Worm (Caenorhabditis elegans) whole organism, young adult: Measurements from ENCODE around the gene F56C3.1.
A peak's percentile ranks its signal among the peaks of the same experiment; 100 is the strongest.
"Not testable (repeated sequence)": the region's sequence is repeated elsewhere in the genome, so short reads cannot be mapped to it uniquely, and the experiment has no call there.

Experiments used
- B0019.2 ChIP-seq: fragments of 200-800 bp; sonication (Bioruptor generic); conservative IDR thresholded peaks from 2 replicates; pipeline ENCODE4 v1.3.6; 2022; ENCODE audit warnings: missing genetic modification reagents, missing genetic modification characterization, missing compliant biosample characterization
- C17E4.6 ChIP-seq: fragments of 200-800 bp; sonication (Bioruptor generic); IDR thresholded peaks from 2 replicates; pipeline ENCODE4 v1.3.6; 2022; ENCODE audit warnings: missing genetic modification reagents, missing genetic modification characterization, missing compliant biosample characterization
- D2030.7 ChIP-seq: fragments of 200-800 bp; sonication (Bioruptor generic); IDR thresholded peaks from 2 replicates; pipeline ENCODE4 v1.3.6; 2022; ENCODE audit warnings: missing genetic modification reagents, missing genetic modification characterization, missing compliant biosample characterization
- Y53G8AR.9 ChIP-seq: fragments of 200-800 bp; sonication (Bioruptor generic); conservative IDR thresholded peaks from 2 replicates; pipeline ENCODE4 v1.3.6; 2022; ENCODE audit warnings: missing genetic modification reagents, missing genetic modification characterization, missing compliant biosample characterization
- Y56A3A.18 ChIP-seq: fragments of 200-800 bp; sonication (Bioruptor generic); IDR thresholded peaks from 2 replicates; pipeline ENCODE4 v1.3.6; 2022; ENCODE audit warnings: missing genetic modification reagents, missing genetic modification characterization, missing compliant biosample characterization
- Y79H2A.3 ChIP-seq: fragments of 200-800 bp; sonication (Bioruptor generic); conservative IDR thresholded peaks from 2 replicates; pipeline ENCODE4 v1.3.6; 2022; ENCODE audit warnings: missing genetic modification reagents, missing genetic modification characterization, missing compliant biosample characterization
- Y95B8A.8 ChIP-seq: fragments of 200-800 bp; sonication (Bioruptor generic); IDR thresholded peaks from 2 replicates; pipeline ENCODE4 v1.3.6; 2022; ENCODE audit warnings: missing genetic modification reagents, missing genetic modification characterization, missing compliant biosample characterization
- aptf-2 ChIP-seq: fragments of 200-800 bp; sonication (Bioruptor generic); conservative IDR thresholded peaks from 2 replicates; pipeline ENCODE4 v1.3.6; 2022; ENCODE audit warnings: missing genetic modification reagents, missing genetic modification characterization, missing compliant biosample characterization
- aptf-3 ChIP-seq: fragments of 200-800 bp; sonication (Bioruptor generic); IDR thresholded peaks from 2 replicates; pipeline ENCODE4 v1.3.6; 2022; ENCODE audit warnings: missing genetic modification characterization, missing compliant biosample characterization
- attf-3 ChIP-seq: fragments of 200-800 bp; sonication (Bioruptor generic); conservative IDR thresholded peaks from 2 replicates; pipeline ENCODE4 v1.3.6; 2022; ENCODE audit warnings: missing genetic modification reagents, missing genetic modification characterization, missing compliant biosample characterization
- attf-6 ChIP-seq: fragments of 200-800 bp; sonication (Bioruptor generic); IDR thresholded peaks from 2 replicates; pipeline ENCODE4 v1.3.6; 2022; ENCODE audit warnings: missing genetic modification reagents, missing genetic modification characterization, missing compliant biosample characterization
- bed-1 ChIP-seq: fragments of 200-800 bp; sonication (Bioruptor generic); IDR thresholded peaks from 2 replicates; pipeline ENCODE4 v1.3.6; 2022; ENCODE audit warnings: missing genetic modification reagents, missing genetic modification characterization, missing compliant biosample characterization
- cebp-1 ChIP-seq, 2 experiments: fragments of 200-800 bp in 1 of 2; sonication (Bioruptor generic) in 1 of 2; sonication (generic microtip) in 1 of 2; IDR thresholded peaks in 1 of 2; optimal IDR thresholded peaks in 1 of 2; 2 replicates each; pipeline versions ENCODE4 v1.3.6 to Lab custom; 2017 to 2022; ENCODE audit warnings: missing compliant biosample characterization in 2 of 2, missing genetic modification characterization in 2 of 2, mild to moderate bottlenecking in 1 of 2, missing genetic modification reagents in 1 of 2, moderate library complexity in 1 of 2
- cebp-2 ChIP-seq: fragments of 200-800 bp; sonication (Bioruptor generic); IDR thresholded peaks from 2 replicates; pipeline ENCODE4 v1.3.6; 2022; ENCODE audit warnings: missing genetic modification characterization, missing compliant biosample characterization
- ceh-100 ChIP-seq: fragments of 200-800 bp; sonication (Bioruptor generic); IDR thresholded peaks from 2 replicates; pipeline ENCODE4 v1.3.6; 2022; ENCODE audit warnings: missing genetic modification reagents, missing genetic modification characterization, missing compliant biosample characterization
- ceh-40 ChIP-seq: fragments of 200-800 bp; sonication (Bioruptor generic); IDR thresholded peaks from 2 replicates; pipeline ENCODE4 v1.3.6; 2022; ENCODE audit warnings: missing genetic modification characterization, missing compliant biosample characterization
- ceh-58 ChIP-seq: fragments of 200-800 bp; sonication (Bioruptor generic); IDR thresholded peaks from 2 replicates; pipeline ENCODE4 v1.3.6; 2022; ENCODE audit warnings: missing genetic modification characterization, missing compliant biosample characterization
- ceh-91 ChIP-seq: fragments of 200-800 bp; sonication (Bioruptor generic); IDR thresholded peaks from 2 replicates; pipeline ENCODE4 v1.3.6; 2022; ENCODE audit warnings: missing genetic modification reagents, missing genetic modification characterization, missing compliant biosample characterization
- dox-1 ChIP-seq: fragments of 200-800 bp; sonication (Bioruptor generic); IDR thresholded peaks from 2 replicates; pipeline ENCODE4 v1.3.6; 2022; ENCODE audit warnings: missing genetic modification reagents, missing genetic modification characterization, missing compliant biosample characterization
- egl-18 ChIP-seq: fragments of 200-800 bp; sonication (Bioruptor generic); IDR thresholded peaks from 2 replicates; pipeline ENCODE4 v1.3.6; 2022; ENCODE audit warnings: missing genetic modification reagents, missing genetic modification characterization, missing compliant biosample characterization
- egl-44 ChIP-seq: fragments of 200-800 bp; sonication (Bioruptor generic); IDR thresholded peaks from 2 replicates; pipeline ENCODE4 v1.3.6; 2022; ENCODE audit warnings: missing genetic modification reagents, missing genetic modification characterization, missing compliant biosample characterization
- egrh-3 ChIP-seq: fragments of 200-800 bp; sonication (Bioruptor generic); IDR thresholded peaks from 2 replicates; pipeline ENCODE4 v1.3.6; 2022; ENCODE audit warnings: missing genetic modification reagents, missing genetic modification characterization, missing compliant biosample characterization
- ekl-4 ChIP-seq: fragments of 200-800 bp; sonication (Bioruptor generic); IDR thresholded peaks from 2 replicates; pipeline ENCODE4 v1.3.6; 2022; ENCODE audit warnings: missing genetic modification reagents, missing genetic modification characterization, missing compliant biosample characterization
- hmg-1.2 ChIP-seq: fragments of 200-800 bp; sonication (Bioruptor generic); IDR thresholded peaks from 2 replicates; pipeline ENCODE4 v1.3.6; 2022; ENCODE audit warnings: missing genetic modification reagents, missing genetic modification characterization, missing compliant biosample characterization
- hmg-20 ChIP-seq: fragments of 200-800 bp; sonication (Bioruptor generic); IDR thresholded peaks from 2 replicates; pipeline ENCODE4 v1.3.6; 2022; ENCODE audit warnings: missing genetic modification reagents, missing genetic modification characterization, missing compliant biosample characterization
- hsf-1 ChIP-seq: fragments of 200-800 bp; sonication (Bioruptor generic); IDR thresholded peaks from 2 replicates; pipeline ENCODE4 v1.3.6; 2022; ENCODE audit warnings: missing genetic modification reagents, missing genetic modification characterization, missing compliant biosample characterization
- lag-1 ChIP-seq: fragments of 200-800 bp; sonication (Bioruptor generic); IDR thresholded peaks from 2 replicates; pipeline ENCODE4 v1.3.6; 2022; ENCODE audit warnings: missing genetic modification reagents, missing genetic modification characterization, missing compliant biosample characterization
- let-526 ChIP-seq: fragments of 200-800 bp; sonication (Bioruptor generic); IDR thresholded peaks from 2 replicates; pipeline ENCODE4 v1.3.6; 2022; ENCODE audit warnings: missing genetic modification reagents, missing genetic modification characterization, missing compliant biosample characterization
- madf-3 ChIP-seq: fragments of 200-800 bp; sonication (Bioruptor generic); IDR thresholded peaks from 2 replicates; pipeline ENCODE4 v1.3.6; 2022; ENCODE audit warnings: missing genetic modification reagents, missing genetic modification characterization, missing compliant biosample characterization
- madf-6 ChIP-seq: fragments of 200-800 bp; sonication (Bioruptor generic); IDR thresholded peaks from 2 replicates; pipeline ENCODE4 v1.3.6; 2022; ENCODE audit warnings: missing genetic modification reagents, missing genetic modification characterization, missing compliant biosample characterization
- mcd-1 ChIP-seq: fragments of 200-800 bp; sonication (Bioruptor generic); IDR thresholded peaks from 2 replicates; pipeline ENCODE4 v1.3.6; 2022; ENCODE audit warnings: missing genetic modification reagents, missing genetic modification characterization, missing compliant biosample characterization
- nfya-2 ChIP-seq: fragments of 200-800 bp; sonication (Bioruptor generic); IDR thresholded peaks from 2 replicates; pipeline ENCODE4 v1.3.6; 2022; ENCODE audit warnings: missing genetic modification reagents, missing genetic modification characterization, missing compliant biosample characterization
- nfyb-1 ChIP-seq: fragments of 200-800 bp; sonication (Bioruptor generic); IDR thresholded peaks from 2 replicates; pipeline ENCODE4 v1.3.6; 2022; ENCODE audit warnings: missing genetic modification reagents, missing genetic modification characterization, missing compliant biosample characterization
- nhr-80 ChIP-seq: sonication (generic microtip); optimal IDR thresholded peaks from 2 replicates; lab custom pipeline; 2016; ENCODE audit warnings: missing genetic modification characterization, missing compliant biosample characterization
- pbrm-1 ChIP-seq: fragments of 200-800 bp; sonication (Bioruptor generic); IDR thresholded peaks from 2 replicates; pipeline ENCODE4 v1.3.6; 2022; ENCODE audit warnings: missing genetic modification reagents, missing genetic modification characterization, missing compliant biosample characterization
- rcor-1 ChIP-seq: fragments of 200-800 bp; sonication (Bioruptor generic); IDR thresholded peaks from 2 replicates; pipeline ENCODE4 v1.3.6; 2022; ENCODE audit warnings: missing genetic modification reagents, missing genetic modification characterization, missing compliant biosample characterization
- rec-8 ChIP-seq, 2 experiments: sonication (generic microtip); optimal IDR thresholded peaks; 2 replicates each; lab custom pipeline; 2016; ENCODE audit warnings: mild to moderate bottlenecking in 2 of 2, missing genetic modification characterization in 2 of 2, missing genetic modification reagents in 2 of 2, missing genotype in 2 of 2, missing biosample characterization in 1 of 2, missing compliant biosample characterization in 1 of 2, moderate library complexity in 1 of 2
- snpc-1.3 ChIP-seq: sonication (generic microtip); optimal IDR thresholded peaks from 2 replicates; lab custom pipeline; 2017; ENCODE audit warnings: missing genetic modification characterization, mild to moderate bottlenecking, missing compliant biosample characterization, antibody characterized with exemption, moderate library complexity, missing genotype, missing genetic modification reagents; ENCODE audit not compliant: insufficient read depth
- snpc-4 ChIP-seq, 5 experiments: fragments of 150-350 bp in 1 of 5; sonication (generic microtip) in 4 of 5; optimal IDR thresholded peaks; 2 replicates each; lab custom pipeline; 2014 to 2018; ENCODE audit warnings: missing genetic modification characterization in 5 of 5, missing biosample characterization in 3 of 5, antibody characterized with exemption in 2 of 5, mild to moderate bottlenecking in 2 of 5, missing compliant biosample characterization in 2 of 5, missing genotype in 2 of 5, moderate library complexity in 2 of 5, missing genetic modification reagents in 1 of 5
- zfh-2 ChIP-seq: fragments of 200-800 bp; sonication (Bioruptor generic); conservative IDR thresholded peaks from 2 replicates; pipeline ENCODE4 v1.3.6; 2022; ENCODE audit warnings: missing genetic modification reagents, missing genetic modification characterization, missing compliant biosample characterization
- ztf-25 ChIP-seq: fragments of 200-800 bp; sonication (Bioruptor generic); IDR thresholded peaks from 2 replicates; pipeline ENCODE4 v1.3.6; 2022; ENCODE audit warnings: missing genetic modification reagents, missing genetic modification characterization, missing compliant biosample characterization
- ztf-28 ChIP-seq: fragments of 200-800 bp; sonication (Bioruptor generic); IDR thresholded peaks from 2 replicates; pipeline ENCODE4 v1.3.6; 2022; ENCODE audit warnings: missing genetic modification reagents, missing genetic modification characterization, missing compliant biosample characterization
- ztf-6 ChIP-seq: fragments of 200-800 bp; sonication (Bioruptor generic); IDR thresholded peaks from 2 replicates; pipeline ENCODE4 v1.3.6; 2022; ENCODE audit warnings: missing genetic modification reagents, missing genetic modification characterization, missing compliant biosample characterization

F56C3.1 gene

DNA sequence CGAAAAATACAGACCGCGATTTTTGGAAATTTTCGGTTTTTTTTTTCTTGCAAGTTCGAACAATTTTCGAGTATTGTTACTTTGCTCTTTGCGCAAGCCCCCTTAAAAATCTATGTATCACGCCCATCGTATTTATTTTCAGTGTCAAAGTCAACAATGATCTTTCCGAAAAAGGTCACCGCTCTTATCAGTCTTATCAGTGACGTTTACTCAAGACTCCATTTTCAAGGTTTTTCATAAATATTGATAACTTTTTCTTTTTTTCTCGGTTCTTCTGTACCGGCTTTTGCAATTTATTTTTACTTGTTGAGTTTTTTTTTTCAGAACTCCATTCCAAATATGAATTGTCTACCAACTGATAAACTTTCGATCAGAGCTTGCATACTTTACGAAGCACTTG lies 15.4 kb upstream of the F56C3.1 start, which contains the start of gene fbxa-190:
Gene fbxa-190 (plus strand): TSS at position 325 of the 400 bp plus-strand sequence.
- peak; percentile 51 for TF ChIP-seq nhr-80 (tag; lab: Kevin White, UChicago)
- TF ChIP-seq cebp-2: no peak

DNA sequence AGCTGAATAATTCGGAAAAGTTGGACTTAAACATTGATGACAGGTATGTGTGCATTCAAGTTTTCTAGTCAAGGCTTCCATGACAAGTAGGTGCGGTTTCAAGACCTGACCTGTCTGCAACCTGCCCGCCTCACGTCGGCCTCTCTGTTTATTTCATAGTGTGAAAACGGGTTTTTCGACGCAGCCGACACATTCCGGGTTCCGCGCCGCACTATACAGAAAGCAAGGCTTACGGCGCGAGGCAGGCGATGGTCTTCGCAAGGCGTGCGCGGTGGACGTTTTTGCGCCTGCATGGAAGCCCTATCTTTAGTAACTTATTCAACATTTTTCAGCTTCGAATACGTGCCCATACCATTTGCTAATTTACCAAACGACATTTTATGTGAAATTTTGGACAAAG lies 14.7 kb upstream of the F56C3.1 start:
- TF ChIP-seq Y79H2A.3: no peak
- peak; percentile 29; the same call in 1 of the 2 replicates for TF ChIP-seq hmg-1.2 (GFP tag; lab: Robert Waterston, UW)
- TF ChIP-seq madf-3 (GFP tag; lab: Robert Waterston, UW): no peak
- peak; percentile 63 for TF ChIP-seq zfh-2 (GFP tag; lab: Robert Waterston, UW)
- no peak for TF ChIP-seq snpc-1.3 (tag; lab: Kevin White, UChicago)
- TF ChIP-seq nhr-80 (tag; lab: Kevin White, UChicago): no peak
- TF ChIP-seq rec-8 (tag; optimal IDR thresholded peaks at IDR 0.05; lab: Kevin White, UChicago): no peak
- no peak for TF ChIP-seq snpc-4 (GFP tag; optimal IDR thresholded peaks at IDR 0.05; lab: Kevin White, UChicago)
- peak in 2 of 4 experiments; percentile 83 to 89 for TF ChIP-seq snpc-4 (tag; optimal IDR thresholded peaks at IDR 0.05; lab: Kevin White, UChicago)
- TF ChIP-seq aptf-2 (GFP tag; lab: Robert Waterston, UW): no peak

DNA sequence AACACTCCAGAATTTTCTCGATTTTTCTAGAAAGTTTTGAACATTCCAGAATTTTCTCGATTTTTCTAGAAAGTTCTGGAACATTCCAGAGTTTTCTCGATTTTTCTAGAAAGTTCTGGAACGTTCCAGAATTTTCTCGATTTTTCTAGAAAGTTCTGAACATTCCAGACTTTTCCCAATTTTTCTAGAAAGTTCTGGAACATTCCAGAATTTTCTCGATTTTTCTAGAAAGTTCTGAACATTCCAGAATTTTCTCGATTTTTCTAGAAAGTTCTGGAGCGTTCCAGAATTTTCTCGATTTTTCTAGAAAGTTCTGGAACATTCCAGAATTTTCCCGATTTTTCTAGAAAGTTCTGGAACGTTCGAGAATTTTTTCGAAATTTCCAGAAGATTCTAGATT lies 12.0 kb upstream of the F56C3.1 start:
- TF ChIP-seq egl-18: peak; percentile 97
- TF ChIP-seq rcor-1 (GFP tag; lab: Robert Waterston, UW): peak; percentile 99
- TF ChIP-seq cebp-2: peak; percentile 93
- TF ChIP-seq egl-44 (GFP tag; lab: Robert Waterston, UW): peak; percentile 98
- TF ChIP-seq mcd-1: peak; percentile 61
- TF ChIP-seq let-526 (GFP tag; lab: Robert Waterston, UW): peak; percentile 100
- TF ChIP-seq lag-1 (GFP tag; lab: Robert Waterston, UW): peak; percentile 93
- peak; percentile 95 for TF ChIP-seq Y53G8AR.9 (GFP tag; lab: Robert Waterston, UW)
- peak; percentile 63 for TF ChIP-seq attf-3 (GFP tag; lab: Robert Waterston, UW)
- TF ChIP-seq Y95B8A.8 (GFP tag; lab: Robert Waterston, UW): peak; percentile 99
- TF ChIP-seq egrh-3: peak; percentile 96
- peak; percentile 95 for TF ChIP-seq nfya-2 (GFP tag; lab: Robert Waterston, UW)
- TF ChIP-seq ztf-6 (GFP tag; lab: Robert Waterston, UW): peak; percentile 97
- TF ChIP-seq ztf-25 (GFP tag; lab: Robert Waterston, UW): peak; percentile 97
- peak; percentile 91 for TF ChIP-seq madf-6 (GFP tag; lab: Robert Waterston, UW)
- peak; percentile 96 for TF ChIP-seq nfyb-1 (GFP tag; lab: Robert Waterston, UW)
- TF ChIP-seq pbrm-1 (GFP tag; lab: Robert Waterston, UW): peak; percentile 96
- peak; percentile 91 for TF ChIP-seq aptf-2 (GFP tag; lab: Robert Waterston, UW)
- peak; percentile 82; the same call in 1 of the 2 replicates for TF ChIP-seq ztf-28 (GFP tag; lab: Robert Waterston, UW)
- peak; percentile 91 for TF ChIP-seq cebp-1 (GFP tag; IDR thresholded peaks at IDR 0.05; lab: Robert Waterston, UW)
- not testable (repeated sequence) for TF ChIP-seq cebp-1 (tag; optimal IDR thresholded peaks at IDR 0.05; lab: Kevin White, UChicago)
- TF ChIP-seq C17E4.6: peak; percentile 92
- TF ChIP-seq ekl-4 (GFP tag; lab: Robert Waterston, UW): peak; percentile 98
- peak; percentile 99 for TF ChIP-seq Y56A3A.18 (GFP tag; lab: Robert Waterston, UW)
- TF ChIP-seq hsf-1 (GFP tag; lab: Robert Waterston, UW): peak; percentile 100
- peak; percentile 99 for TF ChIP-seq Y79H2A.3
- TF ChIP-seq ceh-100 (GFP tag; lab: Robert Waterston, UW): peak; percentile 89
- peak; percentile 99 for TF ChIP-seq attf-6
- TF ChIP-seq hmg-20 (GFP tag; lab: Robert Waterston, UW): peak; percentile 31; the same call in 1 of the 2 replicates
- peak; percentile 85 for TF ChIP-seq ceh-91
- TF ChIP-seq ceh-58 (GFP tag; lab: Robert Waterston, UW): peak; percentile 98
- TF ChIP-seq B0019.2: peak; percentile 98
- peak; percentile 99 for TF ChIP-seq D2030.7 (GFP tag; lab: Robert Waterston, UW)
- peak; percentile 100 for TF ChIP-seq aptf-3
- peak; percentile 97 for TF ChIP-seq ceh-40
- peak; percentile 99 for TF ChIP-seq bed-1 (GFP tag; lab: Robert Waterston, UW)
- TF ChIP-seq dox-1 (GFP tag; lab: Robert Waterston, UW): peak; percentile 100
